Fruit fly (Drosophila melanogaster) whole organism, wandering third instar larva: ENCODE results near the gene ND-ACP.

ENCODE experiments used
- Abd-B ChIP-seq: fragments of >200 bp; optimal IDR thresholded peaks from 2 replicates; lab custom pipeline; 2017; ENCODE audit warnings: missing biosample characterization, missing genetic modification characterization
- CG32264 ChIP-seq: fragments of 200-800 bp; sonication (Bioruptor generic); optimal IDR thresholded peaks from 2 replicates; lab custom pipeline; 2016; ENCODE audit warnings: missing biosample characterization, missing genetic modification characterization
- CG9705 ChIP-seq: fragments of 200-800 bp; sonication (Bioruptor generic); optimal IDR thresholded peaks from 2 replicates; lab custom pipeline; 2018; ENCODE audit warnings: missing biosample characterization, mild to moderate bottlenecking, missing genetic modification characterization
- CrebA ChIP-seq: fragments of 200-800 bp; sonication (Bioruptor generic); optimal IDR thresholded peaks from 2 replicates; lab custom pipeline; 2016; ENCODE audit warnings: missing biosample characterization, mild to moderate bottlenecking, missing genetic modification characterization, borderline replicate concordance
- Dfd ChIP-seq: fragments of >200 bp; optimal IDR thresholded peaks from 2 replicates; lab custom pipeline; 2017; ENCODE audit warnings: missing biosample characterization, missing genetic modification characterization
- Dif ChIP-seq: fragments of 200-275, 200-300 bp; sonication (Bioruptor generic); optimal IDR thresholded peaks from 2 replicates; lab custom pipeline; 2018; ENCODE audit warnings: missing biosample characterization, missing genetic modification characterization; ENCODE audit not compliant: partially characterized antibody
- GATAd ChIP-seq: sonication (Bioruptor generic); optimal IDR thresholded peaks from 2 replicates; lab custom pipeline; 2016; ENCODE audit warnings: missing biosample characterization, missing genetic modification characterization
- HLH106 ChIP-seq: fragments of 200-800 bp; optimal IDR thresholded peaks from 3 replicates; lab custom pipeline; 2019; ENCODE audit warnings: missing biosample characterization, mild to moderate bottlenecking, missing genetic modification characterization, moderate library complexity
- Hnf4 ChIP-seq: fragments of 200-800 bp; sonication (Bioruptor generic); optimal IDR thresholded peaks from 2 replicates; lab custom pipeline; 2016; ENCODE audit warnings: missing biosample characterization, mild to moderate bottlenecking, missing genetic modification characterization
- Hr78 ChIP-seq: fragments of >200 bp; optimal IDR thresholded peaks from 2 replicates; lab custom pipeline; 2017; ENCODE audit warnings: missing biosample characterization, missing genetic modification characterization
- Hr83 ChIP-seq: fragments of 200-300 bp; sonication (Bioruptor generic); optimal IDR thresholded peaks from 2 replicates; lab custom pipeline; 2016; ENCODE audit warnings: missing biosample characterization, mild to moderate bottlenecking, missing genetic modification characterization, moderate library complexity; ENCODE audit not compliant: poor library complexity, severe bottlenecking
- Jra ChIP-seq: sonication (Bioruptor generic); optimal IDR thresholded peaks from 2 replicates; lab custom pipeline; 2016; ENCODE audit warnings: missing biosample characterization, missing genetic modification characterization
- Mio ChIP-seq: sonication (Bioruptor generic); optimal IDR thresholded peaks from 2 replicates; lab custom pipeline; 2016; ENCODE audit warnings: missing biosample characterization, missing genetic modification characterization
- Myc ChIP-seq: fragments of >200 bp; optimal IDR thresholded peaks from 2 replicates; lab custom pipeline; 2017
- N ChIP-seq: fragments of >200 bp; optimal IDR thresholded peaks from 2 replicates; lab custom pipeline; 2018; ENCODE audit warnings: missing biosample characterization, missing external identifiers, missing genetic modification characterization
- OdsH ChIP-seq: fragments of 200-800 bp; sonication (Bioruptor generic); optimal IDR thresholded peaks from 2 replicates; lab custom pipeline; 2016; ENCODE audit warnings: missing biosample characterization, mild to moderate bottlenecking, missing genetic modification characterization
- Rel ChIP-seq, 2 experiments: fragments of 200-800 bp; sonication (Bioruptor generic) in 1 of 2; optimal IDR thresholded peaks; 2 replicates in 1 of 2; 3 replicates in 1 of 2; lab custom pipeline; 2016 to 2019; ENCODE audit warnings: mild to moderate bottlenecking in 2 of 2, missing biosample characterization in 2 of 2, missing genetic modification characterization in 2 of 2, moderate library complexity in 1 of 2
- Sp1 ChIP-seq: fragments of 200-800 bp; sonication (Bioruptor generic); optimal IDR thresholded peaks from 3 replicates; lab custom pipeline; 2019; ENCODE audit warnings: missing biosample characterization, mild to moderate bottlenecking, missing genetic modification characterization, moderate library complexity
- Vsx2 ChIP-seq: fragments of 200-300, 225-300 bp; sonication (Bioruptor generic); optimal IDR thresholded peaks from 2 replicates; lab custom pipeline; 2018; ENCODE audit warnings: missing biosample characterization, missing genetic modification characterization; ENCODE audit not compliant: partially characterized antibody
- br ChIP-seq: fragments of 200-800 bp; sonication (Bioruptor generic); optimal IDR thresholded peaks from 2 replicates; lab custom pipeline; 2016; ENCODE audit warnings: missing biosample characterization, missing genetic modification characterization
- brk ChIP-seq: fragments of 200-800 bp; sonication (Bioruptor generic); optimal IDR thresholded peaks from 2 replicates; lab custom pipeline; 2016; ENCODE audit warnings: missing biosample characterization, mild to moderate bottlenecking, missing genetic modification characterization
- dl ChIP-seq, 2 experiments: fragments of 175-275, 200-275 bp in 1 of 2; fragments of 200-275 bp in 1 of 2; sonication (Bioruptor generic); optimal IDR thresholded peaks; lab custom pipeline; 2018; ENCODE audit warnings: mild to moderate bottlenecking in 2 of 2, missing biosample characterization in 2 of 2, missing genetic modification characterization in 2 of 2, moderate library complexity in 2 of 2; ENCODE audit not compliant: partially characterized antibody in 2 of 2, insufficient read depth in 1 of 2
- dmrt93B ChIP-seq: fragments of 200-800 bp; sonication (Bioruptor generic); optimal IDR thresholded peaks from 2 replicates; lab custom pipeline; 2018; ENCODE audit warnings: missing biosample characterization, mild to moderate bottlenecking, missing genetic modification characterization
- dsf ChIP-seq: sonication (Bioruptor generic); optimal IDR thresholded peaks from 2 replicates; lab custom pipeline; 2016; ENCODE audit warnings: missing biosample characterization, missing genetic modification characterization, borderline replicate concordance
- ey ChIP-seq: fragments of 200-800 bp; sonication (Bioruptor generic); optimal IDR thresholded peaks from 2 replicates; lab custom pipeline; 2016; ENCODE audit warnings: missing biosample characterization, missing genetic modification characterization
- foxo ChIP-seq, 2 experiments: fragments of 200-800 bp; sonication (Bioruptor generic); optimal IDR thresholded peaks; 2 replicates in 1 of 2; 3 replicates in 1 of 2; lab custom pipeline; 2016 to 2017; ENCODE audit warnings: missing biosample characterization in 2 of 2, missing genetic modification characterization in 2 of 2
- fru ChIP-seq: fragments of 200-800 bp; sonication (Bioruptor generic); optimal IDR thresholded peaks from 3 replicates; lab custom pipeline; 2016; ENCODE audit warnings: missing biosample characterization, mild to moderate bottlenecking, missing genetic modification characterization
- h ChIP-seq: fragments of 200-800 bp; sonication (Bioruptor generic); optimal IDR thresholded peaks from 3 replicates; lab custom pipeline; 2016; ENCODE audit warnings: missing biosample characterization, mild to moderate bottlenecking, missing genetic modification characterization
- jim ChIP-seq: fragments of 175-275, 200-325 bp; sonication (Bioruptor generic); optimal IDR thresholded peaks from 2 replicates; lab custom pipeline; 2016; ENCODE audit warnings: missing biosample characterization, mild to moderate bottlenecking, missing genetic modification characterization
- lola ChIP-seq: fragments of >200 bp; optimal IDR thresholded peaks from 2 replicates; lab custom pipeline; 2017; ENCODE audit warnings: missing biosample characterization, missing genetic modification characterization
- pan ChIP-seq: fragments of >200 bp; optimal IDR thresholded peaks from 2 replicates; lab custom pipeline; 2017
- psq ChIP-seq: fragments of 200-800 bp; sonication (Bioruptor generic); optimal IDR thresholded peaks from 3 replicates; lab custom pipeline; 2017; ENCODE audit warnings: missing biosample characterization, mild to moderate bottlenecking, missing genetic modification characterization, moderate library complexity
- rgr ChIP-seq: fragments of 200-800 bp; sonication (Bioruptor generic); optimal IDR thresholded peaks from 3 replicates; lab custom pipeline; 2016; ENCODE audit warnings: missing biosample characterization, mild to moderate bottlenecking, missing genetic modification characterization
- sage ChIP-seq: fragments of 200-800 bp; sonication (Bioruptor generic); optimal IDR thresholded peaks from 2 replicates; lab custom pipeline; 2016; ENCODE audit warnings: missing biosample characterization, mild to moderate bottlenecking, missing genetic modification characterization
- sv ChIP-seq: fragments of 200-800 bp; sonication (Bioruptor generic); optimal IDR thresholded peaks from 3 replicates; lab custom pipeline; 2016; ENCODE audit warnings: missing biosample characterization, missing genetic modification characterization
- tai ChIP-seq: sonication (Bioruptor generic); optimal IDR thresholded peaks from 2 replicates; lab custom pipeline; 2016; ENCODE audit warnings: missing biosample characterization, missing genetic modification characterization
- usp ChIP-seq: fragments of >200 bp; optimal IDR thresholded peaks from 2 replicates; lab custom pipeline; 2017; ENCODE audit warnings: missing biosample characterization, missing genetic modification characterization
- woc ChIP-seq: sonication (Bioruptor generic); optimal IDR thresholded peaks from 2 replicates; lab custom pipeline; 2016; ENCODE audit warnings: missing biosample characterization, mild to moderate bottlenecking, missing genetic modification characterization

The ND-ACP gene

DNA sequence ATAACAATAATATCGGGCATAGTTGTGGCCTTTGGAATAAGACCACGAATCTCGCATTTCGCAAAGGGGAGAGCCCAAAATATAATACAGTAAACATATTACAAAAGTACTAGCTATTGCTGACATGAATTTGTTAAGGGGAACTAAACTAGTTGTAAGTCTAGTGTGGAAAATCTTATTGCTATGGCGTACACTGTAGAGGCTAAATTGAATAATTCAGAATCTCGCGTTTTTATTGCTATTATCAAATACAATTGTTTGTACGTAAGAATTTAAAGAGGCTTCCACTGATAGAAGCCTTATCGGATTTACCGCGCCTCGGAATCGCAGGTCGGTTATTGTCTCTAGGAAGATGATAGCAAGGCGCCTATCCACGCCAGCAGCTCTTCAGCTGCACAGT is 24.4 kb upstream of the ND-ACP start:
- TF ChIP-seq Abd-B (GFP tag; lab: Kevin White, UChicago): no peak
- TF ChIP-seq sage (GFP tag; lab: Kevin White, UChicago): no peak
- no peak for TF ChIP-seq psq (GFP tag; lab: Kevin White, UChicago)
- no peak for TF ChIP-seq foxo (GFP tag; optimal IDR thresholded peaks at IDR 0.05; lab: Kevin White, UChicago)
- no peak for TF ChIP-seq jim (GFP tag; lab: Kevin White, UChicago)
- no peak for TF ChIP-seq woc (GFP tag; lab: Kevin White, UChicago)
- TF ChIP-seq Hnf4 (GFP tag; lab: Kevin White, UChicago): no peak
- TF ChIP-seq pan (lab: Kevin White, UChicago): no peak
- TF ChIP-seq sv: no peak
- no peak for TF ChIP-seq lola (GFP tag; lab: Kevin White, UChicago)
- TF ChIP-seq dl (GFP tag; optimal IDR thresholded peaks at IDR 0.05; lab: Kevin White, UChicago; ENCODE audit: insufficient read depth in 1 of 2, partially characterized antibody in 2 of 2): no peak
- no peak for TF ChIP-seq Dfd (GFP tag; lab: Kevin White, UChicago)
- TF ChIP-seq dsf: no peak
- TF ChIP-seq Jra (GFP tag; lab: Kevin White, UChicago): no peak
- no peak for TF ChIP-seq Hr83 (GFP tag; lab: Kevin White, UChicago)
- TF ChIP-seq CG9705 (GFP tag; lab: Kevin White, UChicago): no peak

DNA sequence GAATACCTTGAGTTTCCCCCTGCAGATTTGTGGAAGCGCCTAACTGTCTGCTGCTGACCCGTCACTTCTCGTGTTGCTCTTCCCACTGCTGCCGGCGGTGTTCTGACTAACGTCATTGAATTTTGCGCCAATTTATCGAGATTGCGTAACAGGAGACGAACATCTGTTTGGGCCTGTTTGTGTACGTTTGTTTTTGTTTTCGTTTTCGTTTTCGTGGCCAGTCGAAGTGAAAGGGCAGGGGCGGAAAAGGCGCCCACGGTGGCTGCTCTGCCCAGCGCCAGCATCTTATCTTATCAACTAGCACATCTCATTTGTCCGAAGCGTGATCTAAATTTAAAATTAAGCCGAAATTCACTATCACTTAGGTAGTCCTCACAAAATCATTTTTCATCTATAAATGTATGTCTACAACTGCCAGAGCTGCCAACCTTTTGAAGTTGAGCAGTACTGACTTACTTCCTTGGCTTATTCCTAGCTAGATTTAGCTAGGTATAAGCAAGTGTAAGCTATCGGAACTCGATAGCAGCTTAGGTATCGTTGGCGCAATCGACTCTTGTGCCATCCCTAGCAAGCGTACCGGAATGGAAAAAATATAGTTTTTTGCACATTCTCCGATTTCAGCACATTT is 22.6 kb upstream of the ND-ACP start, which contains the start of the genes Ctr9 and Nt5a:
TSS of gene Ctr9 (plus strand) at position 220 of the 628 bp plus-strand sequence.
TSS of gene Nt5a (minus strand) at position 414 of the 628 bp plus-strand sequence.
- TF ChIP-seq Dif: no peak
- TF ChIP-seq usp (GFP tag; lab: Kevin White, UChicago): no peak
- TF ChIP-seq OdsH: peak; percentile 56
- peak; percentile 89 for TF ChIP-seq Hr83 (GFP tag; lab: Kevin White, UChicago)
- peak; percentile 44 for TF ChIP-seq Sp1 (GFP tag; lab: Kevin White, UChicago)
- TF ChIP-seq br (GFP tag; lab: Kevin White, UChicago): no peak
- no peak for TF ChIP-seq dl (GFP tag; optimal IDR thresholded peaks at IDR 0.05; lab: Kevin White, UChicago; ENCODE audit: insufficient read depth in 1 of 2, partially characterized antibody in 2 of 2)
- no peak for TF ChIP-seq woc (GFP tag; lab: Kevin White, UChicago)
- TF ChIP-seq N (GFP tag; lab: Kevin White, UChicago): no peak
- TF ChIP-seq Myc (lab: Kevin White, UChicago): peak; percentile 90
- no peak for TF ChIP-seq CrebA (GFP tag; lab: Kevin White, UChicago)
- TF ChIP-seq Vsx2 (GFP tag; lab: Kevin White, UChicago): no peak
- no peak for TF ChIP-seq Jra (GFP tag; lab: Kevin White, UChicago)
- TF ChIP-seq rgr (GFP tag; lab: Kevin White, UChicago): peak; percentile 64
- TF ChIP-seq sage (GFP tag; lab: Kevin White, UChicago): no peak
- TF ChIP-seq sv: no peak
- TF ChIP-seq dmrt93B (GFP tag; lab: Kevin White, UChicago): no peak
- no peak for TF ChIP-seq GATAd
- TF ChIP-seq jim (GFP tag; lab: Kevin White, UChicago): no peak
- peak in 1 of 2 experiments; percentile 69 for TF ChIP-seq foxo (GFP tag; optimal IDR thresholded peaks at IDR 0.05; lab: Kevin White, UChicago)
- no peak for TF ChIP-seq pan (lab: Kevin White, UChicago)
- no peak for TF ChIP-seq Dfd (GFP tag; lab: Kevin White, UChicago)
- TF ChIP-seq brk: no peak
- peak; percentile 38 for TF ChIP-seq CG9705 (GFP tag; lab: Kevin White, UChicago)
- TF ChIP-seq HLH106 (tag; lab: Kevin White, UChicago): peak; percentile 55
- TF ChIP-seq Mio (GFP tag; lab: Kevin White, UChicago): no peak
- no peak for TF ChIP-seq lola (GFP tag; lab: Kevin White, UChicago)
- TF ChIP-seq Rel (GFP tag; optimal IDR thresholded peaks at IDR 0.05; lab: Kevin White, UChicago): no peak
- TF ChIP-seq Rel (tag; optimal IDR thresholded peaks at IDR 0.05; lab: Kevin White, UChicago): peak; percentile 66
- TF ChIP-seq fru: no peak
- TF ChIP-seq dsf: no peak
- no peak for TF ChIP-seq Abd-B (GFP tag; lab: Kevin White, UChicago)
- peak; percentile 58 for TF ChIP-seq ey (GFP tag; lab: Kevin White, UChicago)
- TF ChIP-seq Hr78: no peak
- TF ChIP-seq h (GFP tag; lab: Kevin White, UChicago): no peak
- TF ChIP-seq CG32264 (GFP tag; lab: Kevin White, UChicago): no peak
- TF ChIP-seq Hnf4 (GFP tag; lab: Kevin White, UChicago): no peak
- TF ChIP-seq psq (GFP tag; lab: Kevin White, UChicago): peak; percentile 75
- no peak for TF ChIP-seq tai (GFP tag; lab: Kevin White, UChicago)
